Worm (Caenorhabditis elegans) whole organism, L3 larva: ENCODE measurements around the gene lin-22.

Experiments
- R02D3.7 ChIP-seq: fragments of 150-350 bp; optimal IDR thresholded peaks from 2 replicates; lab custom pipeline; 2014; ENCODE audit warnings: missing biosample characterization, missing genetic modification characterization
- ceh-16 ChIP-seq: sonication (generic microtip); optimal IDR thresholded peaks from 2 replicates; lab custom pipeline; 2017; ENCODE audit warnings: missing biosample characterization, missing genetic modification characterization
- egl-27 ChIP-seq: sonication (generic microtip); optimal IDR thresholded peaks from 4 replicates; lab custom pipeline; 2017; ENCODE audit warnings: missing biosample characterization, missing genetic modification reagents, missing genetic modification characterization
- elt-1 ChIP-seq: fragments of 150-350 bp; optimal IDR thresholded peaks from 2 replicates; lab custom pipeline; 2014; ENCODE audit warnings: missing biosample characterization, missing genetic modification characterization
- elt-3 ChIP-seq, 3 experiments: fragments of 150-350 bp in 1 of 3; sonication (generic microtip) in 2 of 3; optimal IDR thresholded peaks; 2 replicates in 2 of 3; 4 replicates in 1 of 3; lab custom pipeline; 2014 to 2017; ENCODE audit warnings: missing biosample characterization in 3 of 3, missing genetic modification characterization in 3 of 3
- hmg-11 ChIP-seq: sonication (generic microtip); optimal IDR thresholded peaks from 2 replicates; lab custom pipeline; 2016; ENCODE audit warnings: missing genetic modification characterization, missing compliant biosample characterization
- lin-39 ChIP-seq: fragments of 150-350 bp; optimal IDR thresholded peaks from 2 replicates; lab custom pipeline; 2018; ENCODE audit warnings: missing biosample characterization, missing genetic modification reagents, missing genetic modification characterization
- lsy-12 ChIP-seq: sonication (generic microtip); optimal IDR thresholded peaks from 2 replicates; lab custom pipeline; 2016; ENCODE audit warnings: mild to moderate bottlenecking, missing genetic modification characterization, missing compliant biosample characterization
- mdl-1 ChIP-seq: fragments of 150-350 bp; optimal IDR thresholded peaks from 2 replicates; lab custom pipeline; 2014; ENCODE audit warnings: missing biosample characterization, missing genetic modification characterization
- nhr-25 ChIP-seq: sonication (generic microtip); optimal IDR thresholded peaks from 2 replicates; lab custom pipeline; 2017; ENCODE audit warnings: missing biosample characterization, missing genetic modification characterization
- nhr-43 ChIP-seq: sonication (generic microtip); optimal IDR thresholded peaks from 2 replicates; lab custom pipeline; 2016; ENCODE audit warnings: mild to moderate bottlenecking, missing genetic modification characterization, missing compliant biosample characterization; ENCODE audit not compliant: poor library complexity, severe bottlenecking
- nhr-76 ChIP-seq: fragments of 150-350 bp; sonication (generic microtip); optimal IDR thresholded peaks from 5 replicates; lab custom pipeline; 2014; ENCODE audit warnings: missing biosample characterization, missing genetic modification characterization
- nhr-77 ChIP-seq: fragments of 150-350 bp; optimal IDR thresholded peaks from 2 replicates; lab custom pipeline; 2014; ENCODE audit warnings: missing biosample characterization, missing genetic modification characterization
- snpc-4 ChIP-seq: fragments of 150-350 bp; optimal IDR thresholded peaks from 2 replicates; lab custom pipeline; 2014; ENCODE audit warnings: missing biosample characterization, missing genetic modification characterization
- unc-39 ChIP-seq: sonication (generic microtip); optimal IDR thresholded peaks from 4 replicates; lab custom pipeline; 2017; ENCODE audit warnings: missing biosample characterization, missing genetic modification characterization
- unc-62 ChIP-seq: fragments of 150-350 bp; sonication (generic microtip); optimal IDR thresholded peaks from 4 replicates; lab custom pipeline; 2014; ENCODE audit warnings: missing biosample characterization, missing genetic modification reagents, missing genetic modification characterization
- zag-1 ChIP-seq: fragments of 150-350 bp; optimal IDR thresholded peaks from 2 replicates; lab custom pipeline; 2014; ENCODE audit warnings: missing biosample characterization, missing genetic modification characterization
- ztf-11 ChIP-seq: fragments of 150-350 bp; optimal IDR thresholded peaks from 2 replicates; lab custom pipeline; 2014; ENCODE audit warnings: missing biosample characterization, missing genetic modification characterization

Gene lin-22

DNA sequence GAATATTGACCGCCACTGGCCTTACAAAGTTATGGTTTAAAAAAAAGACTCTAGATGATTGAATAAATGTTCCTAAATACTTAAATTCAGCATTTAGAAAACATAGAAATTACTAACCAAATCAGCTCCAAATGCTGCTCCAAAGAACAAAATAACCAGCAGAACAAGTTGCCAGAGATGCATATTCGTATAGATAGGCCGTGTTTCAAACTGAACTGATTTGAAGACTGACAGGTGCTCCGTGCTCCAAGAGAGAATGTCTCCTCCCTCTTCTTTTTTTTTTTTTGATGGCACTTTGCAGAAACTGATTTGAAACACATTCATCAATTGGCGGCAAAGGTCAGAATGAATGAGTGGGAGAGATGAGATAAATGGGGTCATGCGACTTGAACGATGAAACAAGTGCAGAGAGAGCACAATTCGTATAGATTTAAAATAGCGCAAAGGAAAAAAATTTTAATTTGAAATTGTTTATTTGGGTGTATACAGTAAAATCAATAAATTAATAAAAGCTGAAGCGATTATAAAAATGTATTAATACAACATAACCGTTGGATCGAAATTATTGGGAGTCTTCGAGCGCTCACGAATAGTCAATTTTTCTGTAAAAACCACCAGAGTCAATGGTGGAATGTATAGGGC, 50.2 kb downstream of the lin-22 start, which contains the start of gene cpg-9:
cpg-9 (minus strand) TSS at position 592 of the 642 bp plus-strand sequence.
- TF ChIP-seq mdl-1 (tag; lab: Kevin White, UChicago) (no peak), lin-39 (tag; lab: Kevin White, UChicago) (peak; percentile 76)

DNA sequence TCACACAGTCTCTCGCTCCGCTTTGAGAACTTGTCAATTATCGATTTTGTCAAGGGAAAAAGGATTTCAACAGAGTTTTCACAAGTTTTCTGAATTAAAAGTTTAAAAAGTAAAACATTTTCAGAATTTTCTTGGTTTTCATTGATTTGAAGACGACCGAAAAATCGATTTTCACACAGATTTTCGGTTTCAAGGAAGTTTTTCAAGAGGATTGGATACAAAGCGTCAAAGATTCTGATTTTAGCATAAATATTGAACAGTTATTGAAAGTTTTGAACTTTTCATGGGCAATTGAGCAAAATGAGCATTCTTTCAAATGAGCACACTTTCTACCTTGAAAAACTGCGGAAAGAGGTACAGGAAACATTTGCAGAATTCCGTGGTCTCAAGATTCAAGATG, 52.5 kb downstream of the lin-22 start, which contains the start of gene Y67D8C.2:
Y67D8C.2 (plus strand) TSS at position 301 of the 400 bp plus-strand sequence.
- TF ChIP-seq unc-62 (GFP tag; lab: Kevin White, UChicago): no peak
- no peak for TF ChIP-seq nhr-76 (tag; lab: Kevin White, UChicago)
- TF ChIP-seq nhr-25 (tag; lab: Kevin White, UChicago): no peak
- TF ChIP-seq nhr-43: no peak
- no peak for TF ChIP-seq elt-1 (tag; lab: Kevin White, UChicago)
- TF ChIP-seq egl-27 (tag; lab: Kevin White, UChicago): no peak
- TF ChIP-seq nhr-77: no peak
- TF ChIP-seq ztf-11 (tag; lab: Kevin White, UChicago): no peak
- no peak for TF ChIP-seq ceh-16 (tag; lab: Kevin White, UChicago)
- TF ChIP-seq elt-3 (tag; optimal IDR thresholded peaks at IDR 0.05; lab: Kevin White, UChicago): no peak
- TF ChIP-seq lsy-12 (tag; lab: Kevin White, UChicago): no peak
- no peak for TF ChIP-seq hmg-11 (tag; lab: Kevin White, UChicago)
- no peak for TF ChIP-seq snpc-4
- TF ChIP-seq lin-39 (tag; lab: Kevin White, UChicago): no peak
- TF ChIP-seq R02D3.7 (tag; lab: Kevin White, UChicago): no peak
- TF ChIP-seq mdl-1 (tag; lab: Kevin White, UChicago): no peak
- no peak for TF ChIP-seq unc-39 (tag; lab: Kevin White, UChicago)
- TF ChIP-seq zag-1 (tag; lab: Kevin White, UChicago): no peak
